Worm (Caenorhabditis elegans) whole organism, mixed stage, embryonic: ENCODE measurements around the gene F01F1.14.
A peak's percentile ranks its signal among the peaks of the same experiment; 100 is the strongest.

ENCODE experiments used
- M03D4.4 ChIP-seq: sonication (generic microtip); optimal IDR thresholded peaks from 2 replicates; lab custom pipeline; 2017; ENCODE audit warnings: mild to moderate bottlenecking, missing genetic modification characterization, missing compliant biosample characterization
- blmp-1 ChIP-seq: fragments of 150-350 bp; optimal IDR thresholded peaks from 2 replicates; lab custom pipeline; 2014; ENCODE audit warnings: missing biosample characterization, missing genetic modification characterization
- ceh-39 ChIP-seq: fragments of 150-350 bp; optimal IDR thresholded peaks from 2 replicates; lab custom pipeline; 2014; ENCODE audit warnings: missing biosample characterization, missing genetic modification characterization
- ceh-43 ChIP-seq: fragments of 200-800 bp; sonication (Bioruptor generic); optimal IDR thresholded peaks from 2 replicates; lab custom pipeline; 2018; ENCODE audit warnings: mild to moderate bottlenecking, missing genetic modification characterization, moderate library complexity, missing compliant biosample characterization
- ceh-83 ChIP-seq: fragments of 200-800 bp; sonication (Bioruptor generic); optimal IDR thresholded peaks from 2 replicates; lab custom pipeline; 2018; ENCODE audit warnings: mild to moderate bottlenecking, missing genetic modification characterization, missing compliant biosample characterization
- ces-1 ChIP-seq: fragments of 150-350 bp; optimal IDR thresholded peaks from 2 replicates; lab custom pipeline; 2014; ENCODE audit warnings: missing biosample characterization, missing genetic modification reagents, missing genetic modification characterization
- cnd-1 ChIP-seq: fragments of 200-800 bp; sonication (Bioruptor generic); optimal IDR thresholded peaks from 2 replicates; lab custom pipeline; 2018; ENCODE audit warnings: mild to moderate bottlenecking, missing genetic modification characterization, missing compliant biosample characterization
- elt-1 ChIP-seq: sonication (generic microtip); optimal IDR thresholded peaks from 2 replicates; lab custom pipeline; 2017; ENCODE audit warnings: missing genetic modification characterization, mild to moderate bottlenecking, missing compliant biosample characterization, antibody characterized with exemption, moderate library complexity, borderline replicate concordance; ENCODE audit not compliant: insufficient read depth
- elt-3 ChIP-seq: fragments of 150-350 bp; optimal IDR thresholded peaks from 2 replicates; lab custom pipeline; 2014; ENCODE audit warnings: missing biosample characterization, missing genetic modification characterization
- flh-1 ChIP-seq: fragments of 200-800 bp; sonication (Bioruptor generic); optimal IDR thresholded peaks from 2 replicates; lab custom pipeline; 2018; ENCODE audit warnings: mild to moderate bottlenecking, missing genetic modification characterization, moderate library complexity, missing compliant biosample characterization
- ham-2 ChIP-seq: fragments of 200-800 bp; sonication (Bioruptor generic); optimal IDR thresholded peaks from 2 replicates; lab custom pipeline; 2018; ENCODE audit warnings: mild to moderate bottlenecking, missing genetic modification characterization, missing compliant biosample characterization
- hlh-1 ChIP-seq: fragments of 150-350 bp; optimal IDR thresholded peaks from 2 replicates; lab custom pipeline; 2014; ENCODE audit warnings: missing biosample characterization, missing genetic modification reagents, missing genetic modification characterization
- lin-13 ChIP-seq: fragments of 150-350 bp; optimal IDR thresholded peaks from 2 replicates; lab custom pipeline; 2014; ENCODE audit warnings: missing biosample characterization, missing genetic modification characterization
- lin-32 ChIP-seq: fragments of 200-800 bp; sonication (Bioruptor generic); optimal IDR thresholded peaks from 2 replicates; lab custom pipeline; 2018; ENCODE audit warnings: mild to moderate bottlenecking, missing genetic modification characterization, missing compliant biosample characterization
- lsy-2 ChIP-seq: fragments of 150-350 bp; optimal IDR thresholded peaks from 2 replicates; lab custom pipeline; 2014; ENCODE audit warnings: missing biosample characterization, missing genetic modification characterization
- mab-5 ChIP-seq: fragments of 150-350 bp; optimal IDR thresholded peaks from 2 replicates; lab custom pipeline; 2014; ENCODE audit warnings: missing biosample characterization, missing genetic modification characterization
- mep-1 ChIP-seq: fragments of 150-350 bp; optimal IDR thresholded peaks from 2 replicates; lab custom pipeline; 2017; ENCODE audit warnings: missing biosample characterization, missing genetic modification reagents, missing genetic modification characterization, inconsistent platforms
- mls-2 ChIP-seq: sonication (generic microtip); optimal IDR thresholded peaks from 2 replicates; lab custom pipeline; 2016; ENCODE audit warnings: mild to moderate bottlenecking, missing genetic modification characterization, moderate library complexity, missing compliant biosample characterization
- nhr-12 ChIP-seq: fragments of 150-350 bp; optimal IDR thresholded peaks from 2 replicates; lab custom pipeline; 2014; ENCODE audit warnings: missing biosample characterization, missing genetic modification characterization
- nhr-237 ChIP-seq: fragments of 150-350 bp; optimal IDR thresholded peaks from 2 replicates; lab custom pipeline; 2014; ENCODE audit warnings: missing biosample characterization, missing genetic modification characterization
- nhr-28 ChIP-seq: fragments of 150-350 bp; optimal IDR thresholded peaks from 2 replicates; lab custom pipeline; 2014; ENCODE audit warnings: missing biosample characterization, missing genetic modification characterization
- nhr-76 ChIP-seq: sonication (generic microtip); optimal IDR thresholded peaks from 2 replicates; lab custom pipeline; 2017; ENCODE audit warnings: missing biosample characterization, missing genetic modification characterization
- pha-4 ChIP-seq: fragments of 150-350 bp; optimal IDR thresholded peaks from 2 replicates; lab custom pipeline; 2018; ENCODE audit warnings: missing biosample characterization, missing genetic modification reagents, missing genetic modification characterization
- sem-2 ChIP-seq: fragments of 200-800 bp; sonication (Bioruptor generic); optimal IDR thresholded peaks from 2 replicates; lab custom pipeline; 2018; ENCODE audit warnings: mild to moderate bottlenecking, missing genetic modification characterization, missing compliant biosample characterization
- snpc-4 ChIP-seq: fragments of 150-350 bp; optimal IDR thresholded peaks from 2 replicates; lab custom pipeline; 2014; ENCODE audit warnings: missing biosample characterization, missing genetic modification characterization
- sptf-1 ChIP-seq: sonication (generic microtip); optimal IDR thresholded peaks from 2 replicates; lab custom pipeline; 2017; ENCODE audit warnings: mild to moderate bottlenecking, missing genetic modification characterization, moderate library complexity, missing compliant biosample characterization
- tbx-8 ChIP-seq: fragments of 200-800 bp; sonication (Bioruptor generic); optimal IDR thresholded peaks from 2 replicates; lab custom pipeline; 2018; ENCODE audit warnings: mild to moderate bottlenecking, missing genetic modification characterization, moderate library complexity, missing compliant biosample characterization
- unc-120 ChIP-seq: sonication (generic microtip); optimal IDR thresholded peaks from 2 replicates; lab custom pipeline; 2017; ENCODE audit warnings: missing genetic modification characterization, missing compliant biosample characterization; ENCODE audit not compliant: poor library complexity, severe bottlenecking
- unc-39 ChIP-seq: fragments of 150-350 bp; optimal IDR thresholded peaks from 2 replicates; lab custom pipeline; 2014; ENCODE audit warnings: missing biosample characterization, missing genetic modification characterization
- zip-8 ChIP-seq: fragments of 150-350 bp; optimal IDR thresholded peaks from 2 replicates; lab custom pipeline; 2014; ENCODE audit warnings: missing biosample characterization, missing genetic modification characterization
- ztf-11 ChIP-seq: fragments of 150-350 bp; optimal IDR thresholded peaks from 2 replicates; lab custom pipeline; 2014; ENCODE audit warnings: missing biosample characterization, missing genetic modification characterization

F01F1.14 gene

ce11 chrIII:5853240-5853639 is 29.5 kb downstream of the F01F1.14 start, which contains the start of gene ddx-23:
Gene ddx-23 (minus strand): TSS chrIII:5853269.
- TF ChIP-seq ces-1 (peak; percentile 57), nhr-76 (tag; lab: Kevin White, UChicago) (no peak), sem-2 (GFP tag; lab: Kevin White, UChicago) (no peak), lin-32 (GFP tag; lab: Kevin White, UChicago) (no peak), sptf-1 (tag; lab: Kevin White, UChicago) (no peak)

- TF ChIP-seq ztf-11 (tag; lab: Kevin White, UChicago) (no peak), ces-1 (peak; percentile 39), nhr-76 (tag; lab: Kevin White, UChicago) (no peak), snpc-4 (tag; lab: Kevin White, UChicago) (no peak), elt-3 (tag; lab: Kevin White, UChicago) (no peak)
- TF ChIP-seq, all 35 proteins: peak for 1
These were observed 36.3 kb downstream of the F01F1.14 start for ce11 chrIII:5846412-5846811.

- TF ChIP-seq hlh-1, result no peak
- TF ChIP-seq ces-1, result peak; percentile 85
- TF ChIP-seq, all 35 proteins: peak for 1
These were observed 37.2 kb downstream of the F01F1.14 start for ce11 chrIII:5845483-5845882.

ce11 chrIII:5843662-5844061 is 39.1 kb downstream of the F01F1.14 start:
- TF ChIP-seq zip-8, result no peak
- no peak for TF ChIP-seq ztf-11 (tag; lab: Kevin White, UChicago)
- TF ChIP-seq mab-5 (tag; lab: Kevin White, UChicago), result no peak
- TF ChIP-seq ceh-83 (GFP tag; lab: Kevin White, UChicago), result no peak
- TF ChIP-seq mls-2 (tag; lab: Kevin White, UChicago), result no peak
- TF ChIP-seq nhr-237 (tag; lab: Kevin White, UChicago), result no peak
- no peak for TF ChIP-seq unc-120 (tag; lab: Kevin White, UChicago)
- TF ChIP-seq elt-3 (tag; lab: Kevin White, UChicago), result no peak
- TF ChIP-seq lin-13, result no peak
- TF ChIP-seq flh-1 (GFP tag; lab: Kevin White, UChicago), result no peak
- TF ChIP-seq ceh-43 (GFP tag; lab: Kevin White, UChicago), result no peak
- no peak for TF ChIP-seq cnd-1 (tag; lab: Kevin White, UChicago)
- no peak for TF ChIP-seq sem-2 (GFP tag; lab: Kevin White, UChicago)
- no peak for TF ChIP-seq M03D4.4
- no peak for TF ChIP-seq snpc-4 (tag; lab: Kevin White, UChicago)

- TF ChIP-seq mab-5 (tag; lab: Kevin White, UChicago), result no peak
- no peak for TF ChIP-seq cnd-1 (tag; lab: Kevin White, UChicago)
- TF ChIP-seq lin-32 (GFP tag; lab: Kevin White, UChicago), result no peak
- TF ChIP-seq ceh-39 (tag; lab: Kevin White, UChicago), result no peak
- TF ChIP-seq mep-1 (tag; lab: Kevin White, UChicago), result no peak
- TF ChIP-seq mls-2 (tag; lab: Kevin White, UChicago), result no peak
- TF ChIP-seq zip-8, result no peak
- no peak for TF ChIP-seq snpc-4 (tag; lab: Kevin White, UChicago)
- no peak for TF ChIP-seq nhr-12 (tag; lab: Kevin White, UChicago)
- TF ChIP-seq blmp-1 (tag; lab: Kevin White, UChicago), result no peak
- TF ChIP-seq hlh-1, result no peak
- no peak for TF ChIP-seq pha-4 (tag; lab: Kevin White, UChicago)
- TF ChIP-seq lin-13, result no peak
- TF ChIP-seq nhr-237 (tag; lab: Kevin White, UChicago), result no peak
- TF ChIP-seq sem-2 (GFP tag; lab: Kevin White, UChicago), result no peak
- no peak for TF ChIP-seq tbx-8 (GFP tag; lab: Kevin White, UChicago)
- no peak for TF ChIP-seq elt-1 (tag; lab: Kevin White, UChicago)
- TF ChIP-seq ces-1, result no peak
- TF ChIP-seq ztf-11 (tag; lab: Kevin White, UChicago), result no peak
- no peak for TF ChIP-seq ham-2 (GFP tag; lab: Kevin White, UChicago)
These were observed 39.8 kb downstream of the F01F1.14 start for ce11 chrIII:5842920-5843319.

ce11 chrIII:5841676-5842075 is 41.0 kb downstream of the F01F1.14 start:
- TF ChIP-seq nhr-28 (tag; lab: Kevin White, UChicago) (no peak), sem-2 (GFP tag; lab: Kevin White, UChicago) (no peak), ces-1 (no peak), ham-2 (GFP tag; lab: Kevin White, UChicago) (no peak), lin-32 (GFP tag; lab: Kevin White, UChicago) (no peak), nhr-237 (tag; lab: Kevin White, UChicago) (no peak), pha-4 (tag; lab: Kevin White, UChicago) (no peak), mls-2 (tag; lab: Kevin White, UChicago) (no peak), lin-13 (no peak), lsy-2 (no peak), unc-39 (tag; lab: Kevin White, UChicago) (no peak), snpc-4 (tag; lab: Kevin White, UChicago) (no peak)
